Fruit fly (Drosophila melanogaster) whole organism, embryonic: ENCODE measurements around the gene Cep290.

ENCODE experiments used
- Atf3 ChIP-seq: fragments of 200-800 bp; sonication (Bioruptor generic); optimal IDR thresholded peaks from 3 replicates; lab custom pipeline; 2016; ENCODE audit warnings: missing biosample characterization, missing genetic modification characterization
- CG10543 ChIP-seq: fragments of 200-800 bp; sonication (Bioruptor generic); optimal IDR thresholded peaks from 3 replicates; lab custom pipeline; 2017; ENCODE audit warnings: missing biosample characterization, mild to moderate bottlenecking, missing genetic modification characterization, moderate library complexity
- CG10979 ChIP-seq: fragments of 200-800 bp; sonication (Bioruptor generic); optimal IDR thresholded peaks from 2 replicates; lab custom pipeline; 2018; ENCODE audit warnings: missing biosample characterization, mild to moderate bottlenecking, missing genetic modification characterization, moderate library complexity
- CG12299 ChIP-seq: fragments of 200-800 bp; sonication (Bioruptor generic); optimal IDR thresholded peaks from 2 replicates; lab custom pipeline; 2018; ENCODE audit warnings: missing biosample characterization, mild to moderate bottlenecking, missing genetic modification characterization
- CG1233 ChIP-seq: fragments of 200-800 bp; sonication (Bioruptor generic); optimal IDR thresholded peaks from 4 replicates; lab custom pipeline; 2018; ENCODE audit warnings: missing biosample characterization, mild to moderate bottlenecking, missing genetic modification characterization
- CG13775 ChIP-seq: fragments of 200-800 bp; sonication (Bioruptor generic); optimal IDR thresholded peaks from 3 replicates; lab custom pipeline; 2017; ENCODE audit warnings: missing biosample characterization, mild to moderate bottlenecking, missing genetic modification characterization
- CG14667 ChIP-seq: fragments of 200-800 bp; sonication (Bioruptor generic); IDR thresholded peaks from 2 replicates; pipeline ENCODE4 v1.3.6; 2022; ENCODE audit warnings: missing biosample characterization, missing genetic modification characterization
- CG14710 ChIP-seq: fragments of 200-800 bp; sonication (Bioruptor generic); optimal IDR thresholded peaks from 3 replicates; lab custom pipeline; 2019; ENCODE audit warnings: missing biosample characterization, mild to moderate bottlenecking, missing genetic modification characterization, moderate library complexity
- CG14965 ChIP-seq: fragments of 200-800 bp; sonication (Bioruptor generic); optimal IDR thresholded peaks from 2 replicates; lab custom pipeline; 2016; ENCODE audit warnings: missing biosample characterization, missing genetic modification characterization, borderline replicate concordance
- CG15011 ChIP-seq: fragments of 200-800 bp; sonication (Bioruptor generic); optimal IDR thresholded peaks from 3 replicates; lab custom pipeline; 2018; ENCODE audit warnings: missing biosample characterization, mild to moderate bottlenecking, missing genetic modification characterization
- CG17829 ChIP-seq: fragments of 200-800 bp; optimal IDR thresholded peaks from 2 replicates; lab custom pipeline; 2019; ENCODE audit warnings: missing biosample characterization, mild to moderate bottlenecking, missing genetic modification characterization, moderate library complexity
- CG1832 ChIP-seq: fragments of 200-800 bp; sonication (Bioruptor generic); optimal IDR thresholded peaks from 2 replicates; lab custom pipeline; 2017; ENCODE audit warnings: missing biosample characterization, mild to moderate bottlenecking, missing genetic modification characterization, inconsistent platforms
- CG30431 ChIP-seq: fragments of 200-800 bp; sonication (Bioruptor generic); optimal IDR thresholded peaks from 2 replicates; lab custom pipeline; 2017; ENCODE audit warnings: missing biosample characterization, missing genetic modification characterization
- CG33213 ChIP-seq: fragments of 200-800 bp; sonication (Bioruptor generic); optimal IDR thresholded peaks from 3 replicates; lab custom pipeline; 2016; ENCODE audit warnings: missing biosample characterization, missing genetic modification characterization
- CG5180 ChIP-seq: fragments of 200-800 bp; sonication (Bioruptor generic); optimal IDR thresholded peaks from 3 replicates; lab custom pipeline; 2017; ENCODE audit warnings: missing biosample characterization, missing genetic modification characterization, mild to moderate bottlenecking, moderate library complexity, missing genetic modification reagents
- CG6683 ChIP-seq: fragments of 200-800 bp; sonication (Bioruptor generic); optimal IDR thresholded peaks from 2 replicates; lab custom pipeline; 2017; ENCODE audit warnings: missing biosample characterization, mild to moderate bottlenecking, missing genetic modification characterization, missing genetic modification reagents
- CG7839 ChIP-seq: fragments of 200-800 bp; sonication (Bioruptor generic); optimal IDR thresholded peaks from 3 replicates; lab custom pipeline; 2018; ENCODE audit warnings: missing biosample characterization, mild to moderate bottlenecking, missing genetic modification characterization, moderate library complexity
- CG7963 ChIP-seq: fragments of 200-800 bp; sonication (Bioruptor generic); IDR thresholded peaks from 3 replicates; pipeline ENCODE4 v1.3.6; 2022; ENCODE audit warnings: missing biosample characterization, missing genetic modification characterization; ENCODE audit not compliant: partially characterized antibody
- E2f2 ChIP-seq: fragments of 200-800 bp; sonication (Bioruptor generic); IDR thresholded peaks from 2 replicates; pipeline ENCODE4 v1.3.6; 2022; ENCODE audit warnings: missing biosample characterization, missing genetic modification characterization
- Ets97D ChIP-seq: fragments of 200-800 bp; sonication (Bioruptor generic); optimal IDR thresholded peaks from 3 replicates; lab custom pipeline; 2016; ENCODE audit warnings: missing biosample characterization, missing genetic modification characterization
- GATAe ChIP-seq: fragments of 200-800 bp; sonication (Bioruptor generic); conservative IDR thresholded peaks from 2 replicates; pipeline ENCODE4 v1.3.6; 2022; ENCODE audit warnings: missing biosample characterization, missing genetic modification characterization
- H15 ChIP-seq: fragments of 200-800 bp; sonication (Bioruptor generic); IDR thresholded peaks from 3 replicates; pipeline ENCODE4 v1.3.6; 2022; ENCODE audit warnings: missing biosample characterization, missing genetic modification characterization
- HmgZ ChIP-seq: fragments of 200-800 bp; sonication (Bioruptor generic); optimal IDR thresholded peaks from 2 replicates; lab custom pipeline; 2018; ENCODE audit warnings: missing biosample characterization, mild to moderate bottlenecking, missing genetic modification characterization
- Hr78 ChIP-seq, 2 experiments: fragments of 200-800 bp in 1 of 2; fragments of >200 bp in 1 of 2; sonication (Bioruptor generic) in 1 of 2; optimal IDR thresholded peaks; 2 replicates each; lab custom pipeline; 2017 to 2019; ENCODE audit warnings: missing biosample characterization in 2 of 2, missing genetic modification characterization in 2 of 2, mild to moderate bottlenecking in 1 of 2, moderate library complexity in 1 of 2
- MTF-1 ChIP-seq: fragments of 200-800 bp; sonication (Bioruptor generic); optimal IDR thresholded peaks from 2 replicates; lab custom pipeline; 2018; ENCODE audit warnings: missing biosample characterization, mild to moderate bottlenecking, missing genetic modification characterization, borderline replicate concordance
- Max ChIP-seq: fragments of 200-800 bp; sonication (Bioruptor generic); optimal IDR thresholded peaks from 2 replicates; lab custom pipeline; 2016; ENCODE audit warnings: missing biosample characterization, mild to moderate bottlenecking, missing genetic modification characterization
- Mrtf ChIP-seq: fragments of 200-800 bp; sonication (Bioruptor generic); IDR thresholded peaks from 3 replicates; pipeline ENCODE4 v1.3.6; 2022; ENCODE audit warnings: missing biosample characterization, missing genetic modification characterization
- Nf-YC ChIP-seq: fragments of 200-800 bp; optimal IDR thresholded peaks from 3 replicates; lab custom pipeline; 2019; ENCODE audit warnings: missing biosample characterization, mild to moderate bottlenecking, missing genetic modification characterization, moderate library complexity
- PHDP ChIP-seq: fragments of 200-800 bp; sonication (Bioruptor generic); optimal IDR thresholded peaks from 3 replicates; lab custom pipeline; 2018; ENCODE audit warnings: missing biosample characterization, mild to moderate bottlenecking, missing genetic modification characterization, moderate library complexity
- Sox100B ChIP-seq: fragments of 200-800 bp; sonication (Bioruptor generic); optimal IDR thresholded peaks from 3 replicates; lab custom pipeline; 2018; ENCODE audit warnings: missing biosample characterization, mild to moderate bottlenecking, missing genetic modification characterization
- Sry-β ChIP-seq: fragments of 200-800 bp; sonication (Bioruptor generic); optimal IDR thresholded peaks from 2 replicates; lab custom pipeline; 2018; ENCODE audit warnings: missing biosample characterization, mild to moderate bottlenecking, missing genetic modification characterization, moderate library complexity
- Vsx1 ChIP-seq: fragments of 200-800 bp; sonication (Bioruptor generic); optimal IDR thresholded peaks from 2 replicates; lab custom pipeline; 2017; ENCODE audit warnings: missing biosample characterization, mild to moderate bottlenecking, missing genetic modification characterization, missing genetic modification reagents
- Xbp1 ChIP-seq: fragments of 200-800 bp; sonication (Bioruptor generic); optimal IDR thresholded peaks from 3 replicates; lab custom pipeline; 2016; ENCODE audit warnings: missing biosample characterization, mild to moderate bottlenecking, missing genetic modification characterization
- amos ChIP-seq: fragments of 200-800 bp; sonication (Bioruptor generic); IDR thresholded peaks from 2 replicates; pipeline ENCODE4 v1.3.6; 2022; ENCODE audit warnings: missing biosample characterization, missing genetic modification characterization; ENCODE audit not compliant: partially characterized antibody
- bowl ChIP-seq: fragments of 200-800 bp; sonication (Bioruptor generic); IDR thresholded peaks from 2 replicates; pipeline ENCODE4 v1.3.6; 2022; ENCODE audit warnings: missing biosample characterization, missing genetic modification characterization
- crp ChIP-seq, 2 experiments: fragments of 200-800 bp; sonication (Bioruptor generic); optimal IDR thresholded peaks; 2 replicates in 1 of 2; 3 replicates in 1 of 2; lab custom pipeline; 2017; ENCODE audit warnings: missing biosample characterization in 2 of 2, missing genetic modification characterization in 2 of 2, mild to moderate bottlenecking in 1 of 2, moderate library complexity in 1 of 2
- cwo ChIP-seq: fragments of 200-800 bp; sonication (Bioruptor generic); optimal IDR thresholded peaks from 3 replicates; lab custom pipeline; 2017; ENCODE audit warnings: missing biosample characterization, missing genetic modification characterization, mild to moderate bottlenecking, moderate library complexity, missing genetic modification reagents
- fu2 ChIP-seq: fragments of 200-800 bp; sonication (Bioruptor generic); optimal IDR thresholded peaks from 2 replicates; lab custom pipeline; 2016; ENCODE audit warnings: missing biosample characterization, missing genetic modification characterization
- gfzf ChIP-seq: fragments of 200-800 bp; sonication (Bioruptor generic); optimal IDR thresholded peaks from 2 replicates; lab custom pipeline; 2016; ENCODE audit warnings: missing biosample characterization, mild to moderate bottlenecking, missing genetic modification characterization, moderate library complexity
- peb ChIP-seq: fragments of 200-800 bp; sonication (Bioruptor generic); IDR thresholded peaks from 2 replicates; pipeline ENCODE4 v1.3.6; 2022; ENCODE audit warnings: missing biosample characterization, missing genetic modification characterization
- pnt ChIP-seq: fragments of 200-800 bp; sonication (Bioruptor generic); optimal IDR thresholded peaks from 3 replicates; lab custom pipeline; 2016; ENCODE audit warnings: missing biosample characterization, missing genetic modification characterization
- pzg ChIP-seq: fragments of 200-800 bp; sonication (Bioruptor generic); optimal IDR thresholded peaks from 3 replicates; lab custom pipeline; 2018; ENCODE audit warnings: missing biosample characterization, mild to moderate bottlenecking, missing genetic modification characterization, moderate library complexity
- sug ChIP-seq: fragments of 200-800 bp; optimal IDR thresholded peaks from 2 replicates; lab custom pipeline; 2019; ENCODE audit warnings: missing biosample characterization, mild to moderate bottlenecking, missing genetic modification characterization, moderate library complexity
- tgo ChIP-seq: fragments of 200-800 bp; sonication (Bioruptor generic); IDR thresholded peaks from 3 replicates; pipeline ENCODE4 v1.3.6; 2022; ENCODE audit warnings: missing biosample characterization, missing genetic modification characterization
- tup ChIP-seq: fragments of 200-800 bp; sonication (Bioruptor generic); optimal IDR thresholded peaks from 2 replicates; lab custom pipeline; 2016; ENCODE audit warnings: missing biosample characterization, mild to moderate bottlenecking, missing genetic modification characterization, moderate library complexity
- vfl ChIP-seq: fragments of 200-800 bp; sonication (Bioruptor generic); optimal IDR thresholded peaks from 2 replicates; lab custom pipeline; 2016; ENCODE audit warnings: missing biosample characterization, missing genetic modification characterization
- zen2 ChIP-seq: fragments of 200-800 bp; sonication (Bioruptor generic); IDR thresholded peaks from 3 replicates; pipeline ENCODE4 v1.3.6; 2022; ENCODE audit warnings: missing biosample characterization, missing genetic modification characterization; ENCODE audit not compliant: partially characterized antibody
- zfh2 ChIP-seq: fragments of 200-800 bp; sonication (Bioruptor generic); optimal IDR thresholded peaks from 2 replicates; lab custom pipeline; 2016; ENCODE audit warnings: missing biosample characterization, missing genetic modification characterization

Gene Cep290

DNA sequence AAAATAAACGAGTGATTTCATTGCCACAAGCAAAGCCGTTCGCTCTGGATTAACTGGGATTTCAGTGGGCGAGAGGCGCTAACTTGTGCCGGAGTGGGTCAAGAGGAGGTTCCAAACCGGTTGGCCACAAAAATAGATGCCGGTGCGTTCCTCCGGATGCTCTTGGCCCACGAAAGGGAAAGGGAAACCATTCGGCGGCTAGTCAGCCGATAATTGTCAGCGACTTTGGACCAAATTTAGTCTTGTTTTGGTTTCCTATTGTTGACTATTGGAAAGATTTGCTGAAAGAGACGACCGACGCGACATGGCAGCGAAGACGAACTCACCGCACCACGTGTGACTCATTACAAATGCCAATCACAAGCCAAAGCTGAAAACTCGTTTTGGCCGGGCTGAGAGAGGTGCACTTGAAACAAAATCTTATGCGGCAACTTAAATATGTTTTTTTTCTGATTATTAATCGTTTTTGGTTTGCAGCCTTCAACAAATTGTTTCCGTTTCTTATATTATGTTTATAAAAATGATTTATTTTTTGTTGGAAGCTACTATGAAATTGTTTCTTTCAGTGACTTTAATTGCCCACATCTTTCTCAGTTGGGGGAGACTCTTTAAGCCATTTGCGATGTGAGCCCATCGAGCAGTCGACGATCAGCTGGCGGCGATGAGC lies 51.7 kb downstream of the Cep290 start, which contains the start of gene CG34056 (continued):
- peak; percentile 83 for TF ChIP-seq pnt (GFP tag; lab: Kevin White, UChicago)
- TF ChIP-seq CG6683 (GFP tag; lab: Kevin White, UChicago), result peak; percentile 88
- TF ChIP-seq CG12299, result peak; percentile 89
- no peak for TF ChIP-seq zen2 (GFP tag; lab: Robert Waterston, UW)
- TF ChIP-seq CG14667, result peak; percentile 91
- peak; percentile 94 for TF ChIP-seq CG10979 (tag; lab: Kevin White, UChicago)
- TF ChIP-seq zfh2 (GFP tag; lab: Kevin White, UChicago), result peak; percentile 75
- TF ChIP-seq CG1233, result peak; percentile 93
- peak; percentile 83 for TF ChIP-seq GATAe
- TF ChIP-seq Ets97D (GFP tag; lab: Kevin White, UChicago), result peak; percentile 65
- TF ChIP-seq CG17829, result peak; percentile 95
- TF ChIP-seq CG13775 (GFP tag; lab: Kevin White, UChicago), result peak; percentile 68
- TF ChIP-seq Vsx1 (GFP tag; lab: Kevin White, UChicago), result peak; percentile 86
- TF ChIP-seq CG14965 (GFP tag; lab: Kevin White, UChicago), result peak; percentile 10
- peak; percentile 93 for TF ChIP-seq Mrtf
- TF ChIP-seq CG7839, result peak; percentile 94
- TF ChIP-seq Hr78 (GFP tag; optimal IDR thresholded peaks at IDR 0.05; lab: Kevin White, UChicago), result peak in 1 of 2 experiments; percentile 80
- peak; percentile 71 for TF ChIP-seq vfl (GFP tag; lab: Kevin White, UChicago)
- TF ChIP-seq PHDP (tag; lab: Kevin White, UChicago), result peak; percentile 91
- peak in 1 of 2 experiments; percentile 48 for TF ChIP-seq crp (GFP tag; optimal IDR thresholded peaks at IDR 0.05; lab: Kevin White, UChicago)
- TF ChIP-seq CG7963 (GFP tag; lab: Robert Waterston, UW), result no peak
- TF ChIP-seq Xbp1 (GFP tag; lab: Kevin White, UChicago), result peak; percentile 90
- TF ChIP-seq E2f2 (GFP tag; lab: Robert Waterston, UW), result peak; percentile 76
- peak; percentile 80 for TF ChIP-seq Nf-YC
- peak; percentile 19 for TF ChIP-seq Atf3 (GFP tag; lab: Kevin White, UChicago)
- TF ChIP-seq Sry-β (GFP tag; lab: Kevin White, UChicago), result peak; percentile 49
- TF ChIP-seq Max, result peak; percentile 92
- TF ChIP-seq bowl (GFP tag; lab: Robert Waterston, UW), result peak; percentile 87
- TF ChIP-seq CG1832, result no peak
- peak; percentile 75 for TF ChIP-seq CG33213 (GFP tag; lab: Kevin White, UChicago)
- no peak for TF ChIP-seq gfzf (GFP tag; lab: Kevin White, UChicago)
- TF ChIP-seq CG15011 (GFP tag; lab: Kevin White, UChicago), result peak; percentile 87
- TF ChIP-seq tup, result peak; percentile 64
- TF ChIP-seq CG14710 (tag; lab: Kevin White, UChicago), result peak; percentile 89
- no peak for TF ChIP-seq pzg (GFP tag; lab: Kevin White, UChicago)
- TF ChIP-seq CG5180 (GFP tag; lab: Kevin White, UChicago), result peak; percentile 84
- TF ChIP-seq MTF-1 (GFP tag; lab: Kevin White, UChicago), result peak; percentile 88
- TF ChIP-seq amos (GFP tag; lab: Robert Waterston, UW), result no peak
- TF ChIP-seq peb (GFP tag; lab: Robert Waterston, UW), result peak; percentile 91
- TF ChIP-seq CG10543, result peak; percentile 20
- TF ChIP-seq Sox100B (GFP tag; lab: Kevin White, UChicago), result peak; percentile 94
- peak; percentile 96 for TF ChIP-seq tgo
- TF ChIP-seq sug (tag; lab: Kevin White, UChicago), result peak; percentile 40
- peak; percentile 10 for TF ChIP-seq fu2 (GFP tag; lab: Kevin White, UChicago)
- peak; percentile 60 for TF ChIP-seq CG30431 (GFP tag; lab: Kevin White, UChicago)
- peak; percentile 66 for TF ChIP-seq HmgZ (tag; lab: Kevin White, UChicago)
- peak; percentile 87 for TF ChIP-seq cwo (GFP tag; lab: Kevin White, UChicago)
- peak; percentile 95 for TF ChIP-seq H15 (GFP tag; lab: Robert Waterston, UW)
